Fruit fly (Drosophila melanogaster) whole organism, pupa: Measurements from ENCODE around the gene Mcm2.

ENCODE experiments used
- CG10348 ChIP-seq: fragments of 200-800 bp; sonication (Bioruptor generic); IDR thresholded peaks from 2 replicates; pipeline ENCODE4 v1.3.6; 2022; ENCODE audit warnings: missing biosample characterization, missing genetic modification characterization
- CG14655 ChIP-seq: fragments of 200-800 bp; sonication (Bioruptor generic); optimal IDR thresholded peaks from 3 replicates; lab custom pipeline; 2017; ENCODE audit warnings: mild to moderate bottlenecking, missing biosample characterization, missing genetic modification reagents, missing genetic modification characterization
- CG17806 ChIP-seq: fragments of 200-800 bp; sonication (Bioruptor generic); optimal IDR thresholded peaks from 2 replicates; lab custom pipeline; 2018; ENCODE audit warnings: missing biosample characterization, mild to moderate bottlenecking, missing genetic modification characterization, moderate library complexity
- CG34367 ChIP-seq: fragments of 200-800 bp; sonication (Bioruptor generic); optimal IDR thresholded peaks from 2 replicates; lab custom pipeline; 2018; ENCODE audit warnings: missing biosample characterization, mild to moderate bottlenecking, missing genetic modification characterization
- CG8301 ChIP-seq: fragments of 200-800 bp; sonication (Bioruptor generic); optimal IDR thresholded peaks from 2 replicates; lab custom pipeline; 2018; ENCODE audit warnings: missing biosample characterization, mild to moderate bottlenecking, missing genetic modification characterization
- D1 ChIP-seq: fragments of 200-800 bp; sonication (Bioruptor generic); optimal IDR thresholded peaks from 2 replicates; lab custom pipeline; 2018; ENCODE audit warnings: missing biosample characterization, mild to moderate bottlenecking, missing genetic modification characterization, moderate library complexity
- EcR ChIP-seq: fragments of 200-800 bp; sonication (Bioruptor generic); optimal IDR thresholded peaks from 3 replicates; lab custom pipeline; 2019; ENCODE audit warnings: missing biosample characterization, missing genetic modification characterization, mild to moderate bottlenecking, moderate library complexity, missing genetic modification reagents
- Pif1B ChIP-seq: fragments of 200-800 bp; sonication (Bioruptor generic); optimal IDR thresholded peaks from 3 replicates; lab custom pipeline; 2016; ENCODE audit warnings: missing biosample characterization, missing genetic modification characterization
- Snoo ChIP-seq: fragments of 200-800 bp; sonication (Bioruptor generic); optimal IDR thresholded peaks from 3 replicates; lab custom pipeline; 2017; ENCODE audit warnings: missing biosample characterization, mild to moderate bottlenecking, missing genetic modification characterization, inconsistent platforms
- gl ChIP-seq: fragments of 200-800 bp; sonication (Bioruptor generic); optimal IDR thresholded peaks from 2 replicates; lab custom pipeline; 2018; ENCODE audit warnings: missing biosample characterization, mild to moderate bottlenecking, missing genetic modification characterization
- rn ChIP-seq: fragments of 200-800 bp; sonication (Bioruptor generic); IDR thresholded peaks from 2 replicates; pipeline ENCODE4 v1.3.6; 2022; ENCODE audit warnings: missing biosample characterization, missing genetic modification characterization

dm6 chr3R:8227344-8227743 lies 37.4 kb upstream of the Mcm2 start:
- no peak for TF ChIP-seq D1
- no peak for TF ChIP-seq EcR
- no peak for TF ChIP-seq CG10348 (GFP tag; lab: Robert Waterston, UW)
- no peak for TF ChIP-seq rn (GFP tag; lab: Robert Waterston, UW)
- no peak for TF ChIP-seq CG14655 (GFP tag; lab: Kevin White, UChicago)
- no peak for TF ChIP-seq Pif1B (GFP tag; lab: Kevin White, UChicago)
- TF ChIP-seq gl (tag; lab: Kevin White, UChicago), result no peak
- TF ChIP-seq CG17806 (tag; lab: Kevin White, UChicago), result no peak
- TF ChIP-seq Snoo, result no peak
- TF ChIP-seq CG34367 (tag; lab: Kevin White, UChicago), result no peak
- TF ChIP-seq CG8301 (tag; lab: Kevin White, UChicago), result no peak
